Fruit fly (Drosophila melanogaster): ENCODE measurements around the gene Phae2.

DNA sequence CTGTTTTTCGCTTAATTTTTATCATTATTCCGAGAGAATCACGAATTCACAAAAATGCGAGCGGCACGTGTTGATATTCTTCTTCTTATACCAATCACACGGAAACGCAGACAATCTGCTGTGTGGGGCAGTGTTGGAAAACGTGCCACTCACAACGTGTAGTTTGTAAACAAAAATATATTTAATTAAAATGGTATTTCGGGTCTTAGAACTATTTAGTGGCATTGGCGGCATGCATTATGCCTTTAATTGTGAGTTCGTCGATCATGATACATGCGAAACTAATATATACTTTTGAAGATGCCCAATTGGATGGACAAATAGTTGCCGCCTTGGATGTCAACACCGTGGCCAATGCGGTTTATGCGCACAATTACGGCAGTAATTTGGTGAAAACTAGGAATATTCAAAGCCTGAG is 14.5 kb upstream of the Phae2 start, which contains the start of the genes CG6712 and Mt2:
- no peak for TF ChIP-seq CG9948 (tag; optimal IDR thresholded peaks at IDR 0.05)
- TF ChIP-seq CG34367 (tag; optimal IDR thresholded peaks at IDR 0.05): no peak
- TF ChIP-seq CG14655 (GFP tag; optimal IDR thresholded peaks at IDR 0.05): no peak
- TF ChIP-seq EcR (GFP tag; optimal IDR thresholded peaks at IDR 0.05): no peak
- TF ChIP-seq CG4496 (GFP tag; IDR thresholded peaks at IDR 0.05): no peak
- TF ChIP-seq Snoo (tag; optimal IDR thresholded peaks at IDR 0.05): no peak
- no peak for TF ChIP-seq Pif1B (GFP tag; optimal IDR thresholded peaks at IDR 0.05)
